Worm (Caenorhabditis elegans) whole organism, L4 larva: Measurements from ENCODE around the gene ZC455.1.

Source experiments
- F10B5.3 ChIP-seq: sonication (generic microtip); optimal IDR thresholded peaks from 2 replicates; lab custom pipeline; 2016; ENCODE audit warnings: mild to moderate bottlenecking, missing genetic modification characterization, missing compliant biosample characterization
- F37D6.2 ChIP-seq: sonication (generic microtip); optimal IDR thresholded peaks from 2 replicates; lab custom pipeline; 2016; ENCODE audit warnings: mild to moderate bottlenecking, missing genetic modification characterization, missing compliant biosample characterization
- F49E8.2 ChIP-seq: sonication (generic microtip); optimal IDR thresholded peaks from 2 replicates; lab custom pipeline; 2016; ENCODE audit warnings: missing compliant biosample characterization, mild to moderate bottlenecking, missing genetic modification characterization, borderline replicate concordance
- T20F7.1 ChIP-seq: fragments of 200-800 bp; sonication (Bioruptor generic); optimal IDR thresholded peaks from 2 replicates; lab custom pipeline; 2018; ENCODE audit warnings: mild to moderate bottlenecking, missing genetic modification characterization, missing compliant biosample characterization
- T26A8.4 ChIP-seq: fragments of 200-800 bp; sonication (Bioruptor generic); IDR thresholded peaks from 2 replicates; pipeline ENCODE4 v1.3.6; 2022; ENCODE audit warnings: missing genetic modification characterization, missing compliant biosample characterization
- Y5F2A.4 ChIP-seq: fragments of 200-800 bp; sonication (Bioruptor generic); optimal IDR thresholded peaks from 2 replicates; lab custom pipeline; 2018; ENCODE audit warnings: mild to moderate bottlenecking, missing genetic modification characterization, missing compliant biosample characterization
- ZK337.2 ChIP-seq: fragments of 200-800 bp; sonication (Bioruptor generic); IDR thresholded peaks from 2 replicates; pipeline ENCODE4 v1.3.6; 2022; ENCODE audit warnings: missing genetic modification reagents, missing genetic modification characterization, missing compliant biosample characterization
- ZK546.5 ChIP-seq, 2 experiments: sonication (generic microtip); optimal IDR thresholded peaks; 2 replicates each; lab custom pipeline; 2017; ENCODE audit warnings: missing biosample characterization in 2 of 2, missing genetic modification characterization in 2 of 2
- aha-1 ChIP-seq: fragments of 150-350 bp; peaks from one replicate; lab custom pipeline; 2014; ENCODE audit warnings: missing biosample characterization, missing genetic modification characterization
- aly-2 ChIP-seq: sonication (generic microtip); optimal IDR thresholded peaks from 2 replicates; lab custom pipeline; 2018; ENCODE audit warnings: missing biosample characterization, missing genetic modification characterization
- attf-4 ChIP-seq: sonication (generic microtip); optimal IDR thresholded peaks from 3 replicates; lab custom pipeline; 2017; ENCODE audit warnings: missing biosample characterization, missing genetic modification characterization
- ceh-20 ChIP-seq: fragments of 200-800 bp; sonication (Bioruptor generic); IDR thresholded peaks from 2 replicates; pipeline ENCODE4 v1.3.6; 2022; ENCODE audit warnings: missing genetic modification reagents, missing genetic modification characterization, missing compliant biosample characterization
- ceh-32 ChIP-seq: sonication (generic microtip); optimal IDR thresholded peaks from 2 replicates; lab custom pipeline; 2016; ENCODE audit warnings: mild to moderate bottlenecking, missing genetic modification characterization, missing compliant biosample characterization; ENCODE audit not compliant: poor library complexity
- ceh-44 ChIP-seq: fragments of 200-800 bp; sonication (Bioruptor generic); IDR thresholded peaks from 2 replicates; pipeline ENCODE4 v1.3.6; 2022; ENCODE audit warnings: missing genetic modification reagents, missing genetic modification characterization, missing compliant biosample characterization
- ctbp-1 ChIP-seq: fragments of 200-800 bp; sonication (Bioruptor generic); IDR thresholded peaks from 2 replicates; pipeline ENCODE4 v1.3.6; 2022; ENCODE audit warnings: missing genetic modification reagents, missing genetic modification characterization, missing compliant biosample characterization
- daf-16 ChIP-seq, 3 experiments: sonication (generic microtip); optimal IDR thresholded peaks; 2 replicates each; lab custom pipeline; 2016 to 2017; ENCODE audit warnings: missing genetic modification characterization in 3 of 3, missing genetic modification reagents in 3 of 3, mild to moderate bottlenecking in 2 of 3, missing compliant biosample characterization in 2 of 3, missing biosample characterization in 1 of 3, moderate library complexity in 1 of 3
- daf-19 ChIP-seq: fragments of 200-800 bp; sonication (Bioruptor generic); conservative IDR thresholded peaks from 2 replicates; pipeline ENCODE4 v1.3.6; 2022; ENCODE audit warnings: missing genetic modification characterization, missing compliant biosample characterization
- daf-8 ChIP-seq: fragments of 200-800 bp; sonication (Bioruptor generic); IDR thresholded peaks from 2 replicates; pipeline ENCODE4 v1.3.6; 2022; ENCODE audit warnings: missing genetic modification characterization, missing compliant biosample characterization
- dmd-6 ChIP-seq: fragments of 200-800 bp; sonication (Bioruptor generic); IDR thresholded peaks from 2 replicates; pipeline ENCODE4 v1.3.6; 2022; ENCODE audit warnings: missing genetic modification reagents, missing genetic modification characterization, missing compliant biosample characterization
- dpl-1 ChIP-seq: fragments of 150-350 bp; optimal IDR thresholded peaks from 2 replicates; lab custom pipeline; 2014; ENCODE audit warnings: missing biosample characterization, missing genetic modification reagents, missing genetic modification characterization
- dve-1 ChIP-seq: sonication (generic microtip); optimal IDR thresholded peaks from 2 replicates; lab custom pipeline; 2017; ENCODE audit warnings: antibody characterized with exemption, mild to moderate bottlenecking, missing genetic modification characterization, missing compliant biosample characterization; ENCODE audit not compliant: insufficient read depth
- egl-43 ChIP-seq: fragments of 200-800 bp; sonication (Bioruptor generic); IDR thresholded peaks from 2 replicates; pipeline ENCODE4 v1.3.6; 2022; ENCODE audit warnings: missing genetic modification reagents, missing genetic modification characterization, missing compliant biosample characterization
- fos-1 ChIP-seq: fragments of 150-350 bp; optimal IDR thresholded peaks from 2 replicates; lab custom pipeline; 2014; ENCODE audit warnings: missing biosample characterization, missing genetic modification characterization
- hmg-1.1 ChIP-seq: fragments of 200-800 bp; sonication (Bioruptor generic); IDR thresholded peaks from 2 replicates; pipeline ENCODE4 v1.3.6; 2022; ENCODE audit warnings: missing genetic modification reagents, missing genetic modification characterization, missing compliant biosample characterization
- lim-7 ChIP-seq: fragments of 200-800 bp; sonication (Bioruptor generic); IDR thresholded peaks from 2 replicates; pipeline ENCODE4 v1.3.6; 2022; ENCODE audit warnings: missing genetic modification characterization, missing compliant biosample characterization
- lin-15B ChIP-seq: fragments of 150-350 bp; sonication (generic microtip); optimal IDR thresholded peaks from 3 replicates; lab custom pipeline; 2014; ENCODE audit warnings: missing biosample characterization, missing genetic modification characterization
- lin-38 ChIP-seq: fragments of 200-800 bp; sonication (Bioruptor generic); IDR thresholded peaks from 2 replicates; pipeline ENCODE4 v1.3.6; 2022; ENCODE audit warnings: missing genetic modification reagents, missing genetic modification characterization, missing compliant biosample characterization
- lin-39 ChIP-seq: fragments of 150-350 bp; optimal IDR thresholded peaks from 2 replicates; lab custom pipeline; 2014; ENCODE audit warnings: missing biosample characterization, missing genetic modification reagents, missing genetic modification characterization
- lsy-2 ChIP-seq, 2 experiments: fragments of 150-350 bp in 1 of 2; sonication (generic microtip) in 1 of 2; optimal IDR thresholded peaks; 2 replicates each; lab custom pipeline; 2014 to 2017; ENCODE audit warnings: missing biosample characterization in 2 of 2, missing genetic modification characterization in 2 of 2
- madf-5 ChIP-seq, 2 experiments: fragments of 200-800 bp; sonication (Bioruptor generic); IDR thresholded peaks; 2 replicates each; pipeline ENCODE4 v1.3.6; 2022; ENCODE audit warnings: missing compliant biosample characterization in 2 of 2, missing genetic modification characterization in 2 of 2
- mep-1 ChIP-seq: fragments of 150-350 bp; sonication (generic microtip); optimal IDR thresholded peaks from 3 replicates; lab custom pipeline; 2014; ENCODE audit warnings: missing biosample characterization, missing genetic modification characterization
- mxl-2 ChIP-seq: fragments of 200-800 bp; sonication (Bioruptor generic); conservative IDR thresholded peaks from 2 replicates; pipeline ENCODE4 v1.3.6; 2022; ENCODE audit warnings: missing genetic modification reagents, missing genetic modification characterization, missing compliant biosample characterization
- mxl-3 ChIP-seq: fragments of 200-800 bp; sonication (Bioruptor generic); optimal IDR thresholded peaks from 2 replicates; lab custom pipeline; 2018; ENCODE audit warnings: mild to moderate bottlenecking, missing genetic modification characterization, missing compliant biosample characterization
- nhr-10 ChIP-seq: fragments of 150-350 bp; optimal IDR thresholded peaks from 2 replicates; lab custom pipeline; 2014; ENCODE audit warnings: missing biosample characterization, missing genetic modification characterization
- nhr-237 ChIP-seq: sonication (generic microtip); optimal IDR thresholded peaks from 2 replicates; lab custom pipeline; 2017; ENCODE audit warnings: missing biosample characterization, missing genetic modification characterization
- nhr-25 ChIP-seq: sonication (generic microtip); optimal IDR thresholded peaks from 2 replicates; lab custom pipeline; 2017; ENCODE audit warnings: missing genetic modification characterization, mild to moderate bottlenecking, missing compliant biosample characterization, antibody characterized with exemption, moderate library complexity, borderline replicate concordance; ENCODE audit not compliant: insufficient read depth
- nhr-41 ChIP-seq: fragments of 200-800 bp; sonication (Bioruptor generic); IDR thresholded peaks from 2 replicates; pipeline ENCODE4 v1.3.6; 2022; ENCODE audit warnings: missing genetic modification reagents, missing genetic modification characterization, missing compliant biosample characterization
- nhr-42 ChIP-seq: fragments of 200-800 bp; sonication (Bioruptor generic); IDR thresholded peaks from 2 replicates; pipeline ENCODE4 v1.3.6; 2022; ENCODE audit warnings: missing genetic modification characterization, missing compliant biosample characterization
- nhr-6 ChIP-seq: fragments of 150-350 bp; optimal IDR thresholded peaks from 2 replicates; lab custom pipeline; 2014; ENCODE audit warnings: missing biosample characterization, missing genetic modification characterization
- saeg-2 ChIP-seq: fragments of 200-800 bp; sonication (Bioruptor generic); IDR thresholded peaks from 2 replicates; pipeline ENCODE4 v1.3.6; 2022; ENCODE audit warnings: missing genetic modification reagents, missing genetic modification characterization, missing compliant biosample characterization
- sdz-12 ChIP-seq: fragments of 200-800 bp; sonication (Bioruptor generic); optimal IDR thresholded peaks from 2 replicates; lab custom pipeline; 2018; ENCODE audit warnings: mild to moderate bottlenecking, missing genetic modification characterization, missing compliant biosample characterization
- snpc-1.2 ChIP-seq: fragments of 200-800 bp; sonication (Bioruptor generic); IDR thresholded peaks from 2 replicates; pipeline ENCODE4 v1.3.6; 2022; ENCODE audit warnings: missing genetic modification reagents, missing genetic modification characterization, missing compliant biosample characterization
- snpc-4 ChIP-seq: fragments of 150-350 bp; optimal IDR thresholded peaks from 2 replicates; lab custom pipeline; 2014; ENCODE audit warnings: missing biosample characterization, missing genetic modification characterization
- spr-1 ChIP-seq: sonication (generic microtip); optimal IDR thresholded peaks from 2 replicates; lab custom pipeline; 2016; ENCODE audit warnings: mild to moderate bottlenecking, missing genetic modification characterization, missing compliant biosample characterization
- spr-3 ChIP-seq: fragments of 200-800 bp; sonication (Bioruptor generic); optimal IDR thresholded peaks from 2 replicates; lab custom pipeline; 2018; ENCODE audit warnings: mild to moderate bottlenecking, missing genetic modification characterization, missing compliant biosample characterization
- tra-1 ChIP-seq: fragments of 200-800 bp; sonication (Bioruptor generic); IDR thresholded peaks from 2 replicates; pipeline ENCODE4 v1.3.6; 2022; ENCODE audit warnings: missing genetic modification reagents, missing genetic modification characterization, missing compliant biosample characterization
- vab-7 ChIP-seq: fragments of 200-800 bp; sonication (Bioruptor generic); IDR thresholded peaks from 2 replicates; pipeline ENCODE4 v1.3.6; 2022; ENCODE audit warnings: missing genetic modification reagents, missing genetic modification characterization, missing compliant biosample characterization
- zip-11 ChIP-seq: fragments of 200-800 bp; sonication (Bioruptor generic); IDR thresholded peaks from 2 replicates; pipeline ENCODE4 v1.3.6; 2022; ENCODE audit warnings: missing genetic modification characterization, missing compliant biosample characterization
- zip-2 ChIP-seq: fragments of 150-350 bp; optimal IDR thresholded peaks from 2 replicates; lab custom pipeline; 2014; ENCODE audit warnings: missing biosample characterization, missing genetic modification characterization
- ztf-7 ChIP-seq: fragments of 150-350 bp; optimal IDR thresholded peaks from 2 replicates; lab custom pipeline; 2014; ENCODE audit warnings: missing biosample characterization, missing genetic modification characterization

ZC455.1 gene

DNA sequence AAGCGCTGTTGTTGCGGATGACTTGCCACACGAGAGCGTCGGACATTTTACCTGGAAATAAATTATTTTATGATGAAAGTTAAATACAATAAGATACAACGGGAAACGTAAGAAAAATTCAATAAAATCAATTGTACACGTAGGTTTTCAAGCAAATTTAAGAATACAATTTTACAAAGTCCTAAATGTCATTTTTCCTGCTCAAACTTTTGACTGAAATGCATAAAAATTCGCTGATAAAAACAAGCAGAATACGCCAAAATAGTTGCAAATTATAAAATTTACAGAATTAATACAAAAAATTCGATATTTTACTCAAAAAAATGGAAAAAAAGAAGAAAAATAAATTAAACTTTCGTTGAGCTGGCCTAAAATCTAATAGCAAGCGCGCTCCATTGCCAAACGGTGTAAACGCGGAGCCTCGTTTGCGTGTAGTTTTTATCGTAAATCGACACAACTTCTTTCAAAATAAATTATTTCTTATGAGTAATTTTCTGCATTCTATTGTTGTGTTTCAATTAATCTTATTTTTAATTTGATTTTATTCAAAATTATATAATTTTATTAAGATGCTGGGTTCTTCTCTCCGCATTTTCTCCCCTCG, 45.2 kb upstream of the ZC455.1 start, which contains the start of the genes rpl-28 and mrpl-49 (continued):
- TF ChIP-seq ctbp-1 (GFP tag; lab: Robert Waterston, UW): no peak
- TF ChIP-seq daf-19 (GFP tag; lab: Robert Waterston, UW): no peak
- no peak for TF ChIP-seq daf-16 (GFP tag; optimal IDR thresholded peaks at IDR 0.05; lab: Kevin White, UChicago)
- peak; percentile 57 for TF ChIP-seq daf-16 (tag; optimal IDR thresholded peaks at IDR 0.05; lab: Kevin White, UChicago)
- TF ChIP-seq hmg-1.1 (GFP tag; lab: Robert Waterston, UW): no peak; the same call in 1 of the 2 replicates
- TF ChIP-seq egl-43 (GFP tag; lab: Robert Waterston, UW): no peak
- 0 out of 2 replicates have a peak, but pooled peaks have one; percentile 43 for TF ChIP-seq T26A8.4 (GFP tag; lab: Robert Waterston, UW)
- TF ChIP-seq snpc-1.2 (GFP tag; lab: Robert Waterston, UW): no peak
- TF ChIP-seq ZK546.5 (tag; optimal IDR thresholded peaks at IDR 0.05; lab: Kevin White, UChicago): no peak
- no peak for TF ChIP-seq mxl-2 (GFP tag; lab: Robert Waterston, UW)
- TF ChIP-seq T20F7.1 (GFP tag; lab: Kevin White, UChicago): peak; percentile 99
- no peak for TF ChIP-seq F49E8.2 (tag; lab: Kevin White, UChicago)
- TF ChIP-seq F37D6.2 (tag; lab: Kevin White, UChicago): peak; percentile 22
- TF ChIP-seq nhr-10 (tag; lab: Kevin White, UChicago): no peak
- no peak for TF ChIP-seq sdz-12 (GFP tag; lab: Kevin White, UChicago)
- TF ChIP-seq attf-4: no peak
- no peak for TF ChIP-seq zip-11 (GFP tag; lab: Robert Waterston, UW)
- TF ChIP-seq aha-1 (tag; lab: Kevin White, UChicago): peak; percentile 46
- TF ChIP-seq lim-7 (GFP tag; lab: Robert Waterston, UW): no peak
- TF ChIP-seq ceh-32 (tag; lab: Kevin White, UChicago): no peak
- no peak for TF ChIP-seq lin-39 (tag; lab: Kevin White, UChicago)
- no peak for TF ChIP-seq zip-2 (tag; lab: Kevin White, UChicago)
- no peak for TF ChIP-seq daf-8 (GFP tag; lab: Robert Waterston, UW)
- TF ChIP-seq nhr-25 (tag; lab: Kevin White, UChicago): peak; percentile 35
- no peak for TF ChIP-seq snpc-4 (tag; lab: Kevin White, UChicago)
- TF ChIP-seq dpl-1 (GFP tag; lab: Kevin White, UChicago): peak; percentile 85
- TF ChIP-seq vab-7 (GFP tag; lab: Robert Waterston, UW): 0 out of 2 replicates have a peak, but pooled peaks have one; percentile 6
- peak; percentile 86 for TF ChIP-seq mep-1
- TF ChIP-seq nhr-6 (tag; lab: Kevin White, UChicago): peak; percentile 98
- TF ChIP-seq nhr-41 (GFP tag; lab: Robert Waterston, UW): no peak
- peak; percentile 90 for TF ChIP-seq dve-1 (tag; lab: Kevin White, UChicago)
- peak; percentile 97 for TF ChIP-seq lin-38 (GFP tag; lab: Robert Waterston, UW)
- no peak for TF ChIP-seq Y5F2A.4 (GFP tag; lab: Kevin White, UChicago)
- no peak for TF ChIP-seq spr-1 (tag; lab: Kevin White, UChicago)
- no peak for TF ChIP-seq aly-2 (tag; lab: Kevin White, UChicago)
- no peak for TF ChIP-seq ceh-44 (GFP tag; lab: Robert Waterston, UW)
- TF ChIP-seq lin-15B: peak; percentile 86
- TF ChIP-seq mxl-3 (GFP tag; lab: Kevin White, UChicago): no peak
- TF ChIP-seq ztf-7 (tag; lab: Kevin White, UChicago): no peak
- TF ChIP-seq fos-1 (tag; lab: Kevin White, UChicago): no peak
- TF ChIP-seq lsy-2 (tag; optimal IDR thresholded peaks at IDR 0.05; lab: Kevin White, UChicago): peak; percentile 38 to 94
- TF ChIP-seq nhr-42: 0 out of 2 replicates have a peak, but pooled peaks have one; percentile 57
- TF ChIP-seq dmd-6 (GFP tag; lab: Robert Waterston, UW): peak; percentile 67
- TF ChIP-seq ZK337.2: 0 out of 2 replicates have a peak, but pooled peaks have one; percentile 6
- no peak for TF ChIP-seq madf-5 (GFP tag; IDR thresholded peaks at IDR 0.05; lab: Robert Waterston, UW)
- no peak for TF ChIP-seq saeg-2 (GFP tag; lab: Robert Waterston, UW)
- TF ChIP-seq F10B5.3 (tag; lab: Kevin White, UChicago): no peak
- no peak for TF ChIP-seq tra-1 (GFP tag; lab: Robert Waterston, UW)
- no peak for TF ChIP-seq ceh-20
- no peak for TF ChIP-seq spr-3
- TF ChIP-seq nhr-237 (tag; lab: Kevin White, UChicago): no peak
